ENCODE assay signal across 6 worm cellular contexts in the genomic region with DNA sequence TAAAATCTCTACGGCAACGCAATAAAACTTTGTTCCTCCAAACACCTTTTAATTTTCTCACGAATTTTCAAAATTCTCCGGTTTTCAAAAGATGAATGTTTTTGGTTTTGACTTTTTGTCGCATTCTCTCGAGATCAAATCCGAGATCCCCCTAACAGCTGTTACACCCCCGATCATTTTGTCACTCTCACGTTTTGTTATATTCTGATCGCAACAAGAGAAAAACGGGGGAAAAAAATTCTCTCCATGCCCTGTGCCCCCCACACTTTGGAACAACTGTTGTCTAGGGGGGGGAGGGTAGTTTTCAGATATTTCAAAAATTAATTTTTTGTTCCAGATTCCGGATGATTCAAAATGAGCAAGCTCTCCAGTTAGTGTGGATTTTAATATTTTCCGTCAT.
A peak's percentile ranks its signal among the peaks of the same experiment; 100 is the strongest.
TF ChIP-seq lines count a peak whose summit lies in the region.

No protein-coding gene starts in this region.

TF ChIP-seq in whole organism, L1 larva, 84 proteins besides CTCF, POLR2A, EP300 and RAD21 (continues in another document):
- TF ChIP-seq tbx-2 (tag; optimal IDR thresholded peaks at IDR 0.05; lab: Kevin White, UChicago): no peak
- no peak for TF ChIP-seq elt-3 (tag; optimal IDR thresholded peaks at IDR 0.05; lab: Kevin White, UChicago)
- no peak for TF ChIP-seq nhr-85 (tag; lab: Kevin White, UChicago)
- peak; percentile 10 for TF ChIP-seq snpc-4 (tag; optimal IDR thresholded peaks at IDR 0.05; lab: Kevin White, UChicago)
- no peak for TF ChIP-seq ets-5 (GFP tag; IDR thresholded peaks at IDR 0.05; lab: Robert Waterston, UW)
- no peak for TF ChIP-seq tlp-1 (tag; optimal IDR thresholded peaks at IDR 0.05; lab: Kevin White, UChicago)
- TF ChIP-seq pqm-1 (tag; optimal IDR thresholded peaks at IDR 0.05; lab: Kevin White, UChicago): no peak
- peak; percentile 78 for TF ChIP-seq nhr-71 (tag; optimal IDR thresholded peaks at IDR 0.05; lab: Kevin White, UChicago)
- no peak for TF ChIP-seq unc-62 (GFP tag; optimal IDR thresholded peaks at IDR 0.05; lab: Kevin White, UChicago)
- no peak for TF ChIP-seq irx-1 (tag; optimal IDR thresholded peaks at IDR 0.05; lab: Kevin White, UChicago)
- no peak for TF ChIP-seq grh-1 (GFP tag; IDR thresholded peaks at IDR 0.05; lab: Robert Waterston, UW)
- TF ChIP-seq ceh-88 (GFP tag; IDR thresholded peaks at IDR 0.05; lab: Robert Waterston, UW): no peak
- TF ChIP-seq nhr-237 (tag; optimal IDR thresholded peaks at IDR 0.05; lab: Kevin White, UChicago): no peak
- TF ChIP-seq ceh-8 (GFP tag; optimal IDR thresholded peaks at IDR 0.05; lab: Kevin White, UChicago): no peak
- no peak for TF ChIP-seq ztf-4 (tag; optimal IDR thresholded peaks at IDR 0.05; lab: Kevin White, UChicago)
- no peak for TF ChIP-seq nhr-11 (tag; optimal IDR thresholded peaks at IDR 0.05; lab: Kevin White, UChicago)

TF ChIP-seq in whole organism, L2 larva, 48 proteins besides CTCF, POLR2A, EP300 and RAD21:
- no peak for TF ChIP-seq ztf-1 (GFP tag; conservative IDR thresholded peaks at IDR 0.05; lab: Robert Waterston, UW)
- peak in 1 of 2 experiments; percentile 27 for TF ChIP-seq lsy-2 (tag; optimal IDR thresholded peaks at IDR 0.05; lab: Kevin White, UChicago)
- peak; percentile 26 for TF ChIP-seq nhr-129 (tag; optimal IDR thresholded peaks at IDR 0.05; lab: Kevin White, UChicago)
- no peak for TF ChIP-seq nhr-21 (tag; optimal IDR thresholded peaks at IDR 0.05; lab: Kevin White, UChicago)
- no peak for TF ChIP-seq ceh-82 (tag; optimal IDR thresholded peaks at IDR 0.05; lab: Kevin White, UChicago)
- TF ChIP-seq nhr-77 (tag; optimal IDR thresholded peaks at IDR 0.05; lab: Kevin White, UChicago): no peak
- peak; percentile 74 for TF ChIP-seq F13H6.1 (tag; optimal IDR thresholded peaks at IDR 0.05; lab: Kevin White, UChicago)
- TF ChIP-seq sma-9 (GFP tag; optimal IDR thresholded peaks at IDR 0.05; lab: Kevin White, UChicago): peak; percentile 57
- TF ChIP-seq sma-9 (tag; optimal IDR thresholded peaks at IDR 0.05; lab: Kevin White, UChicago): no peak
- peak; percentile 45 for TF ChIP-seq C34F6.9 (tag; optimal IDR thresholded peaks at IDR 0.05; lab: Kevin White, UChicago)

TF ChIP-seq in whole organism, L3 larva, 47 proteins besides CTCF, POLR2A, EP300 and RAD21:
- TF ChIP-seq lin-39 (tag; optimal IDR thresholded peaks at IDR 0.05; lab: Kevin White, UChicago) (no peak), nfya-1 (tag; optimal IDR thresholded peaks at IDR 0.05; lab: Kevin White, UChicago; ENCODE audit: insufficient read depth) (peak; percentile 8), elt-2 (tag; optimal IDR thresholded peaks at IDR 0.05; lab: Kevin White, UChicago) (no peak), pha-4 (tag; optimal IDR thresholded peaks at IDR 0.05; lab: Kevin White, UChicago) (no peak), eor-1 (tag; optimal IDR thresholded peaks at IDR 0.05; lab: Kevin White, UChicago) (no peak), daf-12 (tag; optimal IDR thresholded peaks at IDR 0.05; lab: Kevin White, UChicago) (no peak), elt-3 (tag; optimal IDR thresholded peaks at IDR 0.05; lab: Kevin White, UChicago) (no peak)

TF ChIP-seq in whole organism, L4 larva, 104 proteins besides CTCF, POLR2A, EP300 and RAD21:
- TF ChIP-seq ama-1 (optimal IDR thresholded peaks at IDR 0.05; lab: Kevin White, UChicago): no peak
- no peak for TF ChIP-seq fos-1 (tag; optimal IDR thresholded peaks at IDR 0.05; lab: Kevin White, UChicago)
- TF ChIP-seq nhr-237 (tag; optimal IDR thresholded peaks at IDR 0.05; lab: Kevin White, UChicago): no peak
- peak; percentile 36 for TF ChIP-seq hlh-11 (tag; optimal IDR thresholded peaks at IDR 0.05; lab: Kevin White, UChicago)
- peak in 1 of 2 experiments; percentile 36 for TF ChIP-seq daf-16 (GFP tag; optimal IDR thresholded peaks at IDR 0.05; lab: Kevin White, UChicago)
- no peak for TF ChIP-seq daf-16 (tag; optimal IDR thresholded peaks at IDR 0.05; lab: Kevin White, UChicago)
- TF ChIP-seq nhr-28 (tag; optimal IDR thresholded peaks at IDR 0.05; lab: Kevin White, UChicago): no peak
- no peak for TF ChIP-seq nhr-10 (tag; optimal IDR thresholded peaks at IDR 0.05; lab: Kevin White, UChicago)
- no peak for TF ChIP-seq spr-3 (GFP tag; optimal IDR thresholded peaks at IDR 0.05; lab: Kevin White, UChicago)
- no peak for TF ChIP-seq aly-2 (tag; optimal IDR thresholded peaks at IDR 0.05; lab: Kevin White, UChicago)
- no peak for TF ChIP-seq nhr-25 (tag; optimal IDR thresholded peaks at IDR 0.05; lab: Kevin White, UChicago; ENCODE audit: borderline replicate concordance, insufficient read depth)
- no peak for TF ChIP-seq rbr-2 (tag; optimal IDR thresholded peaks at IDR 0.05; lab: Kevin White, UChicago)
- TF ChIP-seq ZK546.5 (tag; optimal IDR thresholded peaks at IDR 0.05; lab: Kevin White, UChicago): no peak
- TF ChIP-seq ztf-11 (tag; optimal IDR thresholded peaks at IDR 0.05; lab: Kevin White, UChicago): no peak
- no peak for TF ChIP-seq D1046.2 (GFP tag; IDR thresholded peaks at IDR 0.05; lab: Robert Waterston, UW)
- no peak for TF ChIP-seq nhr-41 (GFP tag; IDR thresholded peaks at IDR 0.05; lab: Robert Waterston, UW)
- no peak for TF ChIP-seq saeg-2 (GFP tag; IDR thresholded peaks at IDR 0.05; lab: Robert Waterston, UW)
- no peak for TF ChIP-seq Y5F2A.4 (GFP tag; optimal IDR thresholded peaks at IDR 0.05; lab: Kevin White, UChicago)
- peak in 1 of 2 experiments; percentile 77 for TF ChIP-seq hif-1 (tag; optimal IDR thresholded peaks at IDR 0.05; lab: Kevin White, UChicago)
- peak; percentile 37 for TF ChIP-seq nhr-11 (tag; optimal IDR thresholded peaks at IDR 0.05; lab: Kevin White, UChicago)

TF ChIP-seq in whole organism, late embryonic, 69 proteins besides CTCF, POLR2A, EP300 and RAD21:
- TF ChIP-seq F13H6.1 (tag; optimal IDR thresholded peaks at IDR 0.05; lab: Kevin White, UChicago) (no peak), ceh-18 (tag; optimal IDR thresholded peaks at IDR 0.05; lab: Kevin White, UChicago) (peak; percentile 61)

TF ChIP-seq in whole organism, mixed stage, embryonic, 35 proteins besides CTCF, POLR2A, EP300 and RAD21:
- TF ChIP-seq ceh-39 (tag; optimal IDR thresholded peaks at IDR 0.05; lab: Kevin White, UChicago) (no peak), unc-62 (GFP tag; optimal IDR thresholded peaks at IDR 0.05; lab: Kevin White, UChicago) (peak; percentile 21), ceh-83 (GFP tag; optimal IDR thresholded peaks at IDR 0.05; lab: Kevin White, UChicago) (no peak), mls-2 (tag; optimal IDR thresholded peaks at IDR 0.05; lab: Kevin White, UChicago) (no peak), sptf-1 (tag; optimal IDR thresholded peaks at IDR 0.05; lab: Kevin White, UChicago) (no peak), hlh-1 (tag; optimal IDR thresholded peaks at IDR 0.05; lab: Kevin White, UChicago) (peak; percentile 92), unc-120 (tag; optimal IDR thresholded peaks at IDR 0.05; lab: Kevin White, UChicago; ENCODE audit: poor library complexity, severe bottlenecking) (peak; percentile 25), nhr-237 (tag; optimal IDR thresholded peaks at IDR 0.05; lab: Kevin White, UChicago) (no peak), mab-5 (tag; optimal IDR thresholded peaks at IDR 0.05; lab: Kevin White, UChicago) (no peak), ces-1 (GFP tag; optimal IDR thresholded peaks at IDR 0.05; lab: Kevin White, UChicago) (no peak)
TF ChIP-seq in whole organism, mixed stage, embryonic: peak in this region for 3.
